Worm (Caenorhabditis elegans) whole organism, early embryonic: ENCODE results near the gene vha-20.

Experiments used
- aly-1 ChIP-seq: sonication (generic microtip); optimal IDR thresholded peaks from 2 replicates; lab custom pipeline; 2016; ENCODE audit warnings: missing genetic modification characterization, missing compliant biosample characterization
- hmg-4 ChIP-seq: fragments of 200-800 bp; sonication (Bioruptor generic); optimal IDR thresholded peaks from 2 replicates; lab custom pipeline; 2018; ENCODE audit warnings: mild to moderate bottlenecking, missing genetic modification characterization, missing compliant biosample characterization
- pes-1 ChIP-seq: fragments of 200-800 bp; sonication (Bioruptor generic); IDR thresholded peaks from 2 replicates; pipeline ENCODE4 v1.3.6; 2022; ENCODE audit warnings: missing genetic modification reagents, missing genetic modification characterization, missing compliant biosample characterization
- tbx-11 ChIP-seq: fragments of 200-800 bp; sonication (Bioruptor generic); IDR thresholded peaks from 2 replicates; pipeline ENCODE4 v1.3.6; 2022; ENCODE audit warnings: missing genetic modification characterization, missing compliant biosample characterization

- TF ChIP-seq aly-1 (tag; lab: Kevin White, UChicago) (no peak), pes-1 (GFP tag; lab: Robert Waterston, UW) (no peak), tbx-11 (GFP tag; lab: Robert Waterston, UW) (no peak), hmg-4 (no peak)
These were observed 22.9 kb downstream of the vha-20 start for ce11 chrX:14141344-14141841.
